Worm (Caenorhabditis elegans) whole organism, midembryonic: Measurements from ENCODE around the gene H20J04.4.

Source experiments
- T22C8.4 ChIP-seq: fragments of 200-800 bp; sonication (Bioruptor generic); IDR thresholded peaks from 2 replicates; pipeline ENCODE4 v1.3.6; 2022; ENCODE audit warnings: missing genetic modification characterization, missing compliant biosample characterization
- cog-1 ChIP-seq: sonication (generic microtip); optimal IDR thresholded peaks from 2 replicates; lab custom pipeline; 2016; ENCODE audit warnings: missing genetic modification characterization, missing compliant biosample characterization
- klf-2 ChIP-seq: fragments of 200-800 bp; sonication (Bioruptor generic); conservative IDR thresholded peaks from 2 replicates; pipeline ENCODE4 v1.3.6; 2022; ENCODE audit warnings: missing genetic modification reagents, missing genetic modification characterization, missing compliant biosample characterization
- ztf-23 ChIP-seq: fragments of 200-800 bp; sonication (Bioruptor generic); IDR thresholded peaks from 2 replicates; pipeline ENCODE4 v1.3.6; 2022; ENCODE audit warnings: missing genetic modification reagents, missing genetic modification characterization, missing compliant biosample characterization

- no peak for TF ChIP-seq T22C8.4
- no peak for TF ChIP-seq klf-2 (GFP tag; lab: Robert Waterston, UW)
- TF ChIP-seq cog-1 (tag; lab: Kevin White, UChicago): no peak
- TF ChIP-seq ztf-23 (GFP tag; lab: Robert Waterston, UW): no peak
Measured at ce11 chrII:4301307-4301706, 27.5 kb upstream of the H20J04.4 start, which contains the start of gene gtf-2F1.
